Fruit fly (Drosophila melanogaster) whole organism, adult: ENCODE data around the gene Flacc.

Experiments
- CG11617 ChIP-seq: fragments of 200-800 bp; sonication (Bioruptor generic); optimal IDR thresholded peaks from 2 replicates; lab custom pipeline; 2017; ENCODE audit warnings: mild to moderate bottlenecking, missing biosample characterization, missing genetic modification reagents, missing genetic modification characterization
- CG14711 ChIP-seq: fragments of 200-800 bp; sonication (Bioruptor generic); optimal IDR thresholded peaks from 2 replicates; lab custom pipeline; 2018; ENCODE audit warnings: missing biosample characterization, mild to moderate bottlenecking, missing genetic modification characterization, moderate library complexity
- CG1620 ChIP-seq: fragments of 200-800 bp; sonication (Bioruptor generic); optimal IDR thresholded peaks from 2 replicates; lab custom pipeline; 2016; ENCODE audit warnings: missing biosample characterization, missing genetic modification characterization
- CG33017 ChIP-seq: fragments of 200-800 bp; sonication (Bioruptor generic); optimal IDR thresholded peaks from 2 replicates; lab custom pipeline; 2018; ENCODE audit warnings: missing biosample characterization, mild to moderate bottlenecking, missing genetic modification characterization, moderate library complexity
- CG5204 ChIP-seq: fragments of 200-800 bp; sonication (Bioruptor generic); optimal IDR thresholded peaks from 2 replicates; lab custom pipeline; 2016; ENCODE audit warnings: missing biosample characterization, missing genetic modification characterization
- CG7045 ChIP-seq: fragments of 200-800 bp; sonication (Bioruptor generic); optimal IDR thresholded peaks from 2 replicates; lab custom pipeline; 2017; ENCODE audit warnings: missing biosample characterization, mild to moderate bottlenecking, missing genetic modification characterization
- CG7101 ChIP-seq: fragments of 200-800 bp; sonication (Bioruptor generic); optimal IDR thresholded peaks from 2 replicates; lab custom pipeline; 2018; ENCODE audit warnings: missing biosample characterization, mild to moderate bottlenecking, missing genetic modification characterization, moderate library complexity
- Hr96 ChIP-seq: fragments of 200-800 bp; sonication (Bioruptor generic); optimal IDR thresholded peaks from 2 replicates; lab custom pipeline; 2016; ENCODE audit warnings: missing biosample characterization, missing genetic modification characterization
- Mnt ChIP-seq: fragments of 200-800 bp; sonication (Bioruptor generic); optimal IDR thresholded peaks from 2 replicates; lab custom pipeline; 2016; ENCODE audit warnings: missing biosample characterization, mild to moderate bottlenecking, missing genetic modification characterization
- bab1 ChIP-seq: fragments of 200-800 bp; sonication (Bioruptor generic); optimal IDR thresholded peaks from 3 replicates; lab custom pipeline; 2019; ENCODE audit warnings: missing biosample characterization, mild to moderate bottlenecking, missing genetic modification characterization, moderate library complexity
- kay ChIP-seq: fragments of 200-800 bp; sonication (Bioruptor generic); peaks from one replicate; lab custom pipeline; 2016; ENCODE audit warnings: missing biosample characterization, missing genetic modification characterization, borderline replicate concordance
- ovo ChIP-seq: fragments of 200-800 bp; sonication (Bioruptor generic); optimal IDR thresholded peaks from 2 replicates; lab custom pipeline; 2016; ENCODE audit warnings: missing biosample characterization, missing genetic modification characterization
- pad ChIP-seq: fragments of 200-800 bp; sonication (Bioruptor generic); optimal IDR thresholded peaks from 3 replicates; lab custom pipeline; 2017; ENCODE audit warnings: missing biosample characterization, missing genetic modification characterization, mild to moderate bottlenecking, moderate library complexity, missing genetic modification reagents

DNA sequence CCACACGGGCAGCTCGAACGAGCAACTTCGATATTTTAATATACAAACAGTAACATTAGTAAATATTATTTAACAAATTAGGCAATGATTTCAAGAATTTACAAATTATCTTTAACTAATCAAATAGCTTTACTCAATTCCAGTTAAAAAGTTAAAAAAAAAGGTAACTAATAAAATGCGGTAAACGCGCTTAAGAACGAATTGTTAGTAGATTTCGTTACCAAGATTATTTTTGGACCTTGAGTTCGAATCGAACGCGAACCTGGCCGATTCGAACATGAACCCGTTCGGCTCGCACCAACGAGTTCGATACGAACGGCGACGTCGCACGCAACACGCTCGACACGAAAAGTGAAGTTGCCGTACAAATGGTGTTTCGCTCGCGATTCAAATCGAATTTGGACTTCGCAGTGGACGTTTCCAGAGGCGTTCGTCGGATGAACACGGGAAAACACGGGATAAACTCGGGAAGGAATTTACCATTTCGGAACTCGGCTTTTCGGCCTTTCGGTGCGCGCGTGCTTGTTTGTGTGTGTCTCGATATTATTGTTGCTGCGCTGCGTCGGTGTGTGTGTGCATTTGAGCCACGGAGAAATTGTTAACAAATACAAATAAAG is 36.6 kb upstream of the Flacc start, which contains the start of gene CG43759:
- no peak for TF ChIP-seq CG5204
- TF ChIP-seq CG7045 (GFP tag; lab: Kevin White, UChicago): no peak
- TF ChIP-seq Hr96: no peak
- no peak for TF ChIP-seq CG33017 (tag; lab: Kevin White, UChicago)
- TF ChIP-seq pad (GFP tag; lab: Kevin White, UChicago): no peak
- TF ChIP-seq CG1620 (GFP tag; lab: Kevin White, UChicago): no peak
- TF ChIP-seq CG7101: no peak
- no peak for TF ChIP-seq CG11617 (GFP tag; lab: Kevin White, UChicago)
- TF ChIP-seq ovo: no peak
- TF ChIP-seq bab1 (GFP tag; lab: Kevin White, UChicago): no peak
- TF ChIP-seq kay: no peak
- TF ChIP-seq Mnt: no peak
- TF ChIP-seq CG14711 (tag; lab: Kevin White, UChicago): no peak
